Fruit fly (Drosophila melanogaster): ENCODE results near the gene CG42521.
A peak's percentile ranks its signal among the peaks of the same experiment; 100 is the strongest.

The CG42521 gene

dm6 chr3L:10630885-10631359 is 7.5 kb upstream of the CG42521 start, which contains the start of the genes CG42535, CG34001 and hay (continued):
- TF ChIP-seq CG17802 (tag; optimal IDR thresholded peaks at IDR 0.05) (no peak), CG17829 (tag; optimal IDR thresholded peaks at IDR 0.05) (peak; percentile 36), E2f2 (GFP tag; IDR thresholded peaks at IDR 0.05) (peak; percentile 86), ash1 (GFP tag; optimal IDR thresholded peaks at IDR 0.05) (no peak), hb (GFP tag; IDR thresholded peaks at IDR 0.05; ENCODE audit: partially characterized antibody) (no peak), peb (GFP tag; IDR thresholded peaks at IDR 0.05) (no peak), Dip3 (GFP tag; optimal IDR thresholded peaks at IDR 0.05) (no peak), CG30020 (tag; optimal IDR thresholded peaks at IDR 0.05) (no peak), NC2α (GFP tag; optimal IDR thresholded peaks at IDR 0.05) (no peak), Doc3 (GFP tag; IDR thresholded peaks at IDR 0.05; ENCODE audit: partially characterized antibody) (no peak), sc (optimal IDR thresholded peaks at IDR 0.05) (no peak), sc (GFP tag; optimal IDR thresholded peaks at IDR 0.05) (no peak), gce (GFP tag; IDR thresholded peaks at IDR 0.05) (no peak), scrt (GFP tag; optimal IDR thresholded peaks at IDR 0.05) (no peak), CG15514 (GFP tag; optimal IDR thresholded peaks at IDR 0.05) (peak; percentile 35), CG8944 (GFP tag; optimal IDR thresholded peaks at IDR 0.05) (no peak), CG7987 (GFP tag; optimal IDR thresholded peaks at IDR 0.05) (no peak), Med (GFP tag) (peak; percentile 86), CG10431 (GFP tag; optimal IDR thresholded peaks at IDR 0.05) (no peak), CG1603 (tag; optimal IDR thresholded peaks at IDR 0.05) (no peak), CG5180 (GFP tag; optimal IDR thresholded peaks at IDR 0.05) (no peak), pum (GFP tag; optimal IDR thresholded peaks at IDR 0.05) (no peak), CG3838 (GFP tag; optimal IDR thresholded peaks at IDR 0.05) (no peak), CG6765 (GFP tag; optimal IDR thresholded peaks at IDR 0.05) (no peak), mld (GFP tag; IDR thresholded peaks at IDR 0.05; ENCODE audit: partially characterized antibody) (no peak), CG2129 (GFP tag; IDR thresholded peaks at IDR 0.05; ENCODE audit: partially characterized antibody) (no peak), TFAM (GFP tag; optimal IDR thresholded peaks at IDR 0.05) (no peak), CG6791 (GFP tag; IDR thresholded peaks at IDR 0.05; ENCODE audit: partially characterized antibody) (0 out of 3 replicates have a peak, but pooled peaks have one; percentile 20), hkb (optimal IDR thresholded peaks at IDR 0.05) (peak; percentile 32), hkb (GFP tag; IDR thresholded peaks at IDR 0.05) (no peak), twi (tag; optimal IDR thresholded peaks at IDR 0.05) (peak; percentile 4), dan (GFP tag; IDR thresholded peaks at IDR 0.05) (no peak), CG15073 (GFP tag; optimal IDR thresholded peaks at IDR 0.05) (no peak), al (GFP tag; IDR thresholded peaks at IDR 0.05) (no peak), H2.0 (GFP tag; IDR thresholded peaks at IDR 0.05) (no peak), slbo (GFP tag; IDR thresholded peaks at IDR 0.05) (no peak), btn (GFP tag; optimal IDR thresholded peaks at IDR 0.05) (no peak), D19A (tag; optimal IDR thresholded peaks at IDR 0.05) (no peak), CG1832 (GFP tag; optimal IDR thresholded peaks at IDR 0.05) (no peak), her (GFP tag; optimal IDR thresholded peaks at IDR 0.05) (no peak), pzg (GFP tag; optimal IDR thresholded peaks at IDR 0.05) (peak; percentile 77), jumu (GFP tag; optimal IDR thresholded peaks at IDR 0.05) (peak; percentile 8), insv (GFP tag; optimal IDR thresholded peaks at IDR 0.05) (no peak), nmo (GFP tag; optimal IDR thresholded peaks at IDR 0.05) (peak; percentile 60), HLH54F (GFP tag; optimal IDR thresholded peaks at IDR 0.05) (peak; percentile 35), ttk (GFP tag; IDR thresholded peaks at IDR 0.05) (no peak), CG16779 (GFP tag; IDR thresholded peaks at IDR 0.05) (no peak), HLH4C (GFP tag; IDR thresholded peaks at IDR 0.05; ENCODE audit: partially characterized antibody) (0 out of 3 replicates have a peak, but pooled peaks have one; percentile 34), CG6272 (GFP tag; IDR thresholded peaks at IDR 0.05) (no peak), ssp (GFP tag; IDR thresholded peaks at IDR 0.05) (no peak), Drgx (GFP tag; IDR thresholded peaks at IDR 0.05) (no peak), CG4404 (GFP tag; IDR thresholded peaks at IDR 0.05) (no peak)
